Fruit fly (Drosophila melanogaster) whole organism, embryonic: Measurements from ENCODE around the gene CAH7.

Experiments
- C15 ChIP-seq: fragments of 200-800 bp; sonication (Bioruptor generic); IDR thresholded peaks from 3 replicates; pipeline ENCODE4 v1.3.6; 2022; ENCODE audit warnings: missing biosample characterization, missing genetic modification characterization
- CG10209 ChIP-seq: fragments of 200-800 bp; sonication (Bioruptor generic); optimal IDR thresholded peaks from 3 replicates; lab custom pipeline; 2017; ENCODE audit warnings: missing biosample characterization, mild to moderate bottlenecking, missing genetic modification characterization, missing genetic modification reagents
- CG11247 ChIP-seq: fragments of 200-800 bp; sonication (Bioruptor generic); IDR thresholded peaks from 2 replicates; pipeline ENCODE4 v1.3.6; 2022; ENCODE audit warnings: missing biosample characterization, missing genetic modification characterization
- CG11456 ChIP-seq: fragments of 200-800 bp; sonication (Bioruptor generic); IDR thresholded peaks from 3 replicates; pipeline ENCODE4 v1.3.6; 2022; ENCODE audit warnings: missing biosample characterization, missing genetic modification characterization
- CG11504 ChIP-seq: fragments of 200-800 bp; sonication (Bioruptor generic); optimal IDR thresholded peaks from 3 replicates; lab custom pipeline; 2019; ENCODE audit warnings: missing biosample characterization, mild to moderate bottlenecking, missing genetic modification characterization, moderate library complexity
- CG12104 ChIP-seq: fragments of 200-800 bp; sonication (Bioruptor generic); optimal IDR thresholded peaks from 3 replicates; lab custom pipeline; 2016; ENCODE audit warnings: missing biosample characterization, missing genetic modification characterization
- CG12659 ChIP-seq: fragments of 200-800 bp; sonication (Bioruptor generic); optimal IDR thresholded peaks from 3 replicates; lab custom pipeline; 2017; ENCODE audit warnings: mild to moderate bottlenecking, missing biosample characterization, missing genetic modification reagents, missing genetic modification characterization
- CG13424 ChIP-seq: fragments of 200-800 bp; sonication (Bioruptor generic); optimal IDR thresholded peaks from 2 replicates; lab custom pipeline; 2019; ENCODE audit warnings: missing biosample characterization, mild to moderate bottlenecking, missing genetic modification characterization, moderate library complexity
- CG14710 ChIP-seq: fragments of 200-800 bp; sonication (Bioruptor generic); optimal IDR thresholded peaks from 3 replicates; lab custom pipeline; 2019; ENCODE audit warnings: missing biosample characterization, mild to moderate bottlenecking, missing genetic modification characterization, moderate library complexity
- CG15696 ChIP-seq: fragments of 200-800 bp; sonication (Bioruptor generic); optimal IDR thresholded peaks from 2 replicates; lab custom pipeline; 2019; ENCODE audit warnings: missing biosample characterization, mild to moderate bottlenecking, missing genetic modification characterization, moderate library complexity
- CG17361 ChIP-seq: fragments of 200-800 bp; sonication (Bioruptor generic); IDR thresholded peaks from 3 replicates; pipeline ENCODE4 v1.3.6; 2022; ENCODE audit warnings: missing biosample characterization, missing genetic modification characterization
- CG17829 ChIP-seq: fragments of 200-800 bp; optimal IDR thresholded peaks from 2 replicates; lab custom pipeline; 2019; ENCODE audit warnings: missing biosample characterization, mild to moderate bottlenecking, missing genetic modification characterization, moderate library complexity
- CG18262 ChIP-seq: fragments of 200-800 bp; optimal IDR thresholded peaks from 3 replicates; lab custom pipeline; 2019; ENCODE audit warnings: missing biosample characterization, mild to moderate bottlenecking, missing genetic modification characterization, moderate library complexity
- CG2678 ChIP-seq: fragments of 200-800 bp; sonication (Bioruptor generic); optimal IDR thresholded peaks from 3 replicates; lab custom pipeline; 2019; ENCODE audit warnings: missing biosample characterization, mild to moderate bottlenecking, missing genetic modification characterization, moderate library complexity
- CG2712 ChIP-seq: fragments of 200-800 bp; optimal IDR thresholded peaks from 3 replicates; lab custom pipeline; 2019; ENCODE audit warnings: missing biosample characterization, mild to moderate bottlenecking, missing genetic modification characterization, moderate library complexity
- CG30403 ChIP-seq: fragments of 200-800 bp; sonication (Bioruptor generic); optimal IDR thresholded peaks from 3 replicates; lab custom pipeline; 2016; ENCODE audit warnings: missing biosample characterization, missing genetic modification characterization
- CG34224 ChIP-seq: fragments of 200-800 bp; sonication (Bioruptor generic); IDR thresholded peaks from 3 replicates; pipeline ENCODE4 v1.3.6; 2022; ENCODE audit warnings: missing biosample characterization, missing genetic modification characterization; ENCODE audit not compliant: partially characterized antibody
- CG4424 ChIP-seq: fragments of 200-800 bp; sonication (Bioruptor generic); optimal IDR thresholded peaks from 3 replicates; lab custom pipeline; 2016; ENCODE audit warnings: missing biosample characterization, missing genetic modification characterization
- CG7839 ChIP-seq: fragments of 200-800 bp; sonication (Bioruptor generic); optimal IDR thresholded peaks from 3 replicates; lab custom pipeline; 2018; ENCODE audit warnings: missing biosample characterization, mild to moderate bottlenecking, missing genetic modification characterization, moderate library complexity
- CG8388 ChIP-seq: fragments of 200-800 bp; sonication (Bioruptor generic); optimal IDR thresholded peaks from 2 replicates; lab custom pipeline; 2019; ENCODE audit warnings: missing biosample characterization, mild to moderate bottlenecking, missing genetic modification characterization, moderate library complexity
- CG9727 ChIP-seq: fragments of 200-800 bp; sonication (Bioruptor generic); optimal IDR thresholded peaks from 3 replicates; lab custom pipeline; 2017; ENCODE audit warnings: missing biosample characterization, mild to moderate bottlenecking, missing genetic modification characterization
- D19A ChIP-seq: fragments of 200-800 bp; optimal IDR thresholded peaks from 3 replicates; lab custom pipeline; 2019; ENCODE audit warnings: missing biosample characterization, mild to moderate bottlenecking, missing genetic modification characterization, moderate library complexity
- Doc2 ChIP-seq: fragments of 200-800 bp; sonication (Bioruptor generic); IDR thresholded peaks from 2 replicates; pipeline ENCODE4 v1.3.6; 2022; ENCODE audit warnings: missing biosample characterization, missing genetic modification characterization
- HLH4C ChIP-seq: fragments of 200-800 bp; sonication (Bioruptor generic); IDR thresholded peaks from 3 replicates; pipeline ENCODE4 v1.3.6; 2022; ENCODE audit warnings: missing biosample characterization, missing genetic modification characterization; ENCODE audit not compliant: partially characterized antibody
- Meics ChIP-seq: fragments of 200-800 bp; sonication (Bioruptor generic); optimal IDR thresholded peaks from 2 replicates; lab custom pipeline; 2017; ENCODE audit warnings: missing biosample characterization, mild to moderate bottlenecking, missing genetic modification characterization
- Ptx1 ChIP-seq: fragments of 200-800 bp; sonication (Bioruptor generic); IDR thresholded peaks from 2 replicates; pipeline ENCODE4 v1.3.6; 2022; ENCODE audit warnings: missing biosample characterization, missing genetic modification characterization
- Trl ChIP-seq, 3 experiments: fragments of >200 bp in 2 of 3; fragments of 200-800 bp in 1 of 3; sonication (Bioruptor generic) in 1 of 3; optimal IDR thresholded peaks; 2 replicates in 1 of 3; 3 replicates in 2 of 3; lab custom pipeline; 2016 to 2017; ENCODE audit warnings: missing biosample characterization in 1 of 3, missing genetic modification characterization in 1 of 3
- Xbp1 ChIP-seq: fragments of 200-800 bp; sonication (Bioruptor generic); optimal IDR thresholded peaks from 3 replicates; lab custom pipeline; 2016; ENCODE audit warnings: missing biosample characterization, mild to moderate bottlenecking, missing genetic modification characterization
- az2 ChIP-seq: fragments of 200-800 bp; sonication (Bioruptor generic); optimal IDR thresholded peaks from 3 replicates; lab custom pipeline; 2016; ENCODE audit warnings: missing biosample characterization, missing genetic modification characterization
- bcd ChIP-seq: fragments of 200-800 bp; sonication (Bioruptor generic); optimal IDR thresholded peaks from 2 replicates; lab custom pipeline; 2017; ENCODE audit warnings: missing biosample characterization, mild to moderate bottlenecking, missing genetic modification characterization
- dmrt99B ChIP-seq: fragments of 200-800 bp; sonication (Bioruptor generic); optimal IDR thresholded peaks from 2 replicates; lab custom pipeline; 2018; ENCODE audit warnings: missing biosample characterization, mild to moderate bottlenecking, missing genetic modification characterization, moderate library complexity
- dysf ChIP-seq: fragments of 200-800 bp; sonication (Bioruptor generic); IDR thresholded peaks from 3 replicates; pipeline ENCODE4 v1.3.6; 2022; ENCODE audit warnings: missing biosample characterization, missing genetic modification characterization
- gce ChIP-seq: fragments of 200-800 bp; sonication (Bioruptor generic); IDR thresholded peaks from 3 replicates; pipeline ENCODE4 v1.3.6; 2022; ENCODE audit warnings: missing biosample characterization, missing genetic modification characterization
- grau ChIP-seq: fragments of 200-800 bp; optimal IDR thresholded peaks from 3 replicates; lab custom pipeline; 2019; ENCODE audit warnings: missing biosample characterization, mild to moderate bottlenecking, missing genetic modification characterization, moderate library complexity
- hkb ChIP-seq, 2 experiments: fragments of 200-800 bp in 1 of 2; fragments of >200 bp in 1 of 2; sonication (Bioruptor generic) in 1 of 2; IDR thresholded peaks in 1 of 2; optimal IDR thresholded peaks in 1 of 2; 2 replicates each; pipeline versions ENCODE4 v1.3.6 to Lab custom; 2017 to 2022; ENCODE audit warnings: missing biosample characterization in 1 of 2, missing genetic modification characterization in 1 of 2
- ind ChIP-seq: fragments of 200-800 bp; sonication (Bioruptor generic); optimal IDR thresholded peaks from 3 replicates; lab custom pipeline; 2016; ENCODE audit warnings: missing biosample characterization, missing genetic modification characterization
- jumu ChIP-seq: fragments of 200-800 bp; sonication (Bioruptor generic); optimal IDR thresholded peaks from 3 replicates; lab custom pipeline; 2016; ENCODE audit warnings: missing biosample characterization, missing genetic modification characterization
- lola ChIP-seq, 3 experiments: fragments of >200 bp in 2 of 3; fragments of 200-800 bp in 1 of 3; sonication (Bioruptor generic) in 1 of 3; optimal IDR thresholded peaks; 2 replicates each; lab custom pipeline; 2017 to 2019; ENCODE audit warnings: missing biosample characterization in 3 of 3, missing genetic modification characterization in 3 of 3, mild to moderate bottlenecking in 1 of 3, moderate library complexity in 1 of 3
- nmo ChIP-seq: fragments of 200-800 bp; sonication (Bioruptor generic); optimal IDR thresholded peaks from 2 replicates; lab custom pipeline; 2018; ENCODE audit warnings: missing biosample characterization, mild to moderate bottlenecking, missing genetic modification characterization, moderate library complexity
- onecut ChIP-seq: fragments of 200-800 bp; sonication (Bioruptor generic); IDR thresholded peaks from 2 replicates; pipeline ENCODE4 v1.3.6; 2022; ENCODE audit warnings: missing biosample characterization, missing genetic modification characterization
- pan ChIP-seq, 4 experiments: fragments of >200 bp in 3 of 4; fragments of 200-800 bp in 1 of 4; sonication (Bioruptor generic) in 1 of 4; optimal IDR thresholded peaks in 3 of 4; IDR thresholded peaks in 1 of 4; 2 replicates each; pipeline versions ENCODE4 v1.3.6 to Lab custom; 2017 to 2022; ENCODE audit warnings: missing biosample characterization in 2 of 4, missing genetic modification characterization in 2 of 4, mixed read lengths in 1 of 4
- phol ChIP-seq: fragments of 200-800 bp; sonication (Bioruptor generic); optimal IDR thresholded peaks from 3 replicates; lab custom pipeline; 2018; ENCODE audit warnings: missing biosample characterization, mild to moderate bottlenecking, missing genetic modification characterization, moderate library complexity
- ranshi ChIP-seq: fragments of 200-800 bp; sonication (Bioruptor generic); IDR thresholded peaks from 2 replicates; pipeline ENCODE4 v1.3.6; 2022; ENCODE audit warnings: missing biosample characterization, missing genetic modification characterization
- sr ChIP-seq: fragments of 200-800 bp; sonication (Bioruptor generic); IDR thresholded peaks from 3 replicates; pipeline ENCODE4 v1.3.6; 2022; ENCODE audit warnings: missing biosample characterization, missing genetic modification characterization
- tio ChIP-seq: fragments of 200-800 bp; sonication (Bioruptor generic); optimal IDR thresholded peaks from 2 replicates; lab custom pipeline; 2017; ENCODE audit warnings: missing biosample characterization, missing genetic modification characterization, inconsistent platforms
- trem ChIP-seq: fragments of 200-800 bp; optimal IDR thresholded peaks from 3 replicates; lab custom pipeline; 2019; ENCODE audit warnings: missing biosample characterization, mild to moderate bottlenecking, missing genetic modification characterization, moderate library complexity
- unpg ChIP-seq: fragments of 200-800 bp; sonication (Bioruptor generic); optimal IDR thresholded peaks from 3 replicates; lab custom pipeline; 2018; ENCODE audit warnings: missing biosample characterization, mild to moderate bottlenecking, missing genetic modification characterization, moderate library complexity
- vfl ChIP-seq: fragments of 200-800 bp; sonication (Bioruptor generic); optimal IDR thresholded peaks from 2 replicates; lab custom pipeline; 2016; ENCODE audit warnings: missing biosample characterization, missing genetic modification characterization

Gene CAH7

DNA sequence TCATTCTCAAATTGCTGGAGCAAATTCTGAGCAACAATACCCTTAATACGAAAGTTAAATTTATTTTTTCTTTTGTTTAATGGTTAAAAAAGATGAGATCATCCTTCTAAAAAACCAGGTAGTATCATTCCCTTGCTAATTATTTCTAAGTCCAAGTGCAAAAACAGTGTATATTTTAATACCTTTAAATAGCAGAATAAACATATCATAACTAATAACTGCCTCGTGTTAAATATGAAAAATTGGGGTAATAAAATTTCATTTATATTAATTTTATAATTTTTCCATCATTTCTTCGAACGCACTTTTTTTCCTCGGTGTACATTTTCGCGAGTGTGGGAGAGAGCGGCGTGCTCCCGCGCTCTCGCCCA lies 237 bp upstream of the CAH7 start:
- TF ChIP-seq phol (tag; lab: Kevin White, UChicago) (peak; percentile 42), C15 (no peak), tio (GFP tag; lab: Kevin White, UChicago) (peak; percentile 21), hkb (optimal IDR thresholded peaks at IDR 0.05; lab: Kevin White, UChicago) (no peak), hkb (GFP tag; IDR thresholded peaks at IDR 0.05; lab: Robert Waterston, UW) (0 out of 2 replicates have a peak, but pooled peaks have one; percentile 7), ranshi (GFP tag; lab: Robert Waterston, UW) (0 out of 2 replicates have a peak, but pooled peaks have one; percentile 22), HLH4C (GFP tag; lab: Robert Waterston, UW) (no peak), CG17829 (peak; percentile 32), CG11456 (GFP tag; lab: Robert Waterston, UW) (no peak), CG12659 (GFP tag; lab: Kevin White, UChicago) (peak; percentile 18), ind (peak; percentile 4), CG10209 (GFP tag; lab: Kevin White, UChicago) (peak; percentile 12), CG2678 (peak; percentile 30), sr (GFP tag; lab: Robert Waterston, UW) (no peak), CG30403 (GFP tag; lab: Kevin White, UChicago) (peak; percentile 44), CG4424 (GFP tag; lab: Kevin White, UChicago) (peak; percentile 39), az2 (GFP tag; lab: Kevin White, UChicago) (peak; percentile 25), CG15696 (peak; percentile 24), gce (GFP tag; lab: Robert Waterston, UW) (0 out of 3 replicates have a peak, but pooled peaks have one; percentile 25), CG18262 (tag; lab: Kevin White, UChicago) (peak; percentile 53), grau (tag; lab: Kevin White, UChicago) (peak; percentile 33), CG17361 (GFP tag; lab: Robert Waterston, UW) (peak; percentile 53; the same call in 2 of the 3 replicates), CG13424 (tag; lab: Kevin White, UChicago) (peak; percentile 7), CG11504 (tag; lab: Kevin White, UChicago) (peak; percentile 49), CG2712 (tag; lab: Kevin White, UChicago) (peak; percentile 46), CG14710 (tag; lab: Kevin White, UChicago) (peak; percentile 16), pan (optimal IDR thresholded peaks at IDR 0.05; lab: Kevin White, UChicago) (no peak), pan (GFP tag; optimal IDR thresholded peaks at IDR 0.05 in 1 of 2, IDR thresholded peaks at IDR 0.05 in 1 of 2) (peak in 1 of 2 experiments; percentile 7), CG9727 (peak; percentile 54), Xbp1 (peak; percentile 14), unpg (GFP tag; lab: Kevin White, UChicago) (peak; percentile 27), bcd (GFP tag; lab: Kevin White, UChicago) (peak; percentile 24), Meics (GFP tag; lab: Kevin White, UChicago) (peak; percentile 12), CG34224 (GFP tag; lab: Robert Waterston, UW) (no peak), nmo (GFP tag; lab: Kevin White, UChicago) (peak; percentile 7), Doc2 (GFP tag; lab: Robert Waterston, UW) (no peak), Ptx1 (GFP tag; lab: Robert Waterston, UW) (0 out of 2 replicates have a peak, but pooled peaks have one; percentile 8), jumu (GFP tag; lab: Kevin White, UChicago) (no peak), CG12104 (GFP tag; lab: Kevin White, UChicago) (no peak), D19A (tag; lab: Kevin White, UChicago) (peak; percentile 34), lola (GFP tag; optimal IDR thresholded peaks at IDR 0.05; lab: Kevin White, UChicago) (peak in 1 of 3 experiments; percentile 40), CG8388 (GFP tag; lab: Kevin White, UChicago) (peak; percentile 13), dmrt99B (tag; lab: Kevin White, UChicago) (peak; percentile 5), onecut (GFP tag; lab: Robert Waterston, UW) (no peak), CG7839 (tag; lab: Kevin White, UChicago) (peak; percentile 41), dysf (GFP tag; lab: Robert Waterston, UW) (0 out of 3 replicates have a peak, but pooled peaks have one; percentile 16), CG11247 (no peak), vfl (no peak), trem (tag; lab: Kevin White, UChicago) (peak; percentile 0), Trl (optimal IDR thresholded peaks at IDR 0.05; lab: Kevin White, UChicago) (peak in 1 of 2 experiments; percentile 23), Trl (GFP tag; optimal IDR thresholded peaks at IDR 0.05; lab: Kevin White, UChicago) (no peak)
